Worm (Caenorhabditis elegans) whole organism, young adult: Measurements from ENCODE around the gene cutl-15.

Source experiments
- D2030.7 ChIP-seq: fragments of 200-800 bp; sonication (Bioruptor generic); IDR thresholded peaks from 2 replicates; pipeline ENCODE4 v1.3.6; 2022; ENCODE audit warnings: missing genetic modification reagents, missing genetic modification characterization, missing compliant biosample characterization
- F23B12.7 ChIP-seq: sonication (generic microtip); optimal IDR thresholded peaks from 2 replicates; lab custom pipeline; 2017; ENCODE audit warnings: missing genetic modification characterization, mild to moderate bottlenecking, missing compliant biosample characterization, antibody characterized with exemption, moderate library complexity; ENCODE audit not compliant: insufficient read depth
- F52B5.7 ChIP-seq: sonication (generic microtip); optimal IDR thresholded peaks from 2 replicates; lab custom pipeline; 2016; ENCODE audit warnings: mild to moderate bottlenecking, missing genetic modification characterization, missing compliant biosample characterization
- hsf-1 ChIP-seq: fragments of 200-800 bp; sonication (Bioruptor generic); IDR thresholded peaks from 2 replicates; pipeline ENCODE4 v1.3.6; 2022; ENCODE audit warnings: missing genetic modification reagents, missing genetic modification characterization, missing compliant biosample characterization
- nfya-1 ChIP-seq: sonication (generic microtip); optimal IDR thresholded peaks from 2 replicates; lab custom pipeline; 2017; ENCODE audit warnings: antibody characterized with exemption, missing compliant biosample characterization, missing genetic modification characterization, borderline replicate concordance; ENCODE audit not compliant: insufficient read depth
- sptf-2 ChIP-seq: fragments of 200-800 bp; sonication (Bioruptor generic); optimal IDR thresholded peaks from 2 replicates; lab custom pipeline; 2018; ENCODE audit warnings: mild to moderate bottlenecking, missing genetic modification characterization, missing compliant biosample characterization

DNA sequence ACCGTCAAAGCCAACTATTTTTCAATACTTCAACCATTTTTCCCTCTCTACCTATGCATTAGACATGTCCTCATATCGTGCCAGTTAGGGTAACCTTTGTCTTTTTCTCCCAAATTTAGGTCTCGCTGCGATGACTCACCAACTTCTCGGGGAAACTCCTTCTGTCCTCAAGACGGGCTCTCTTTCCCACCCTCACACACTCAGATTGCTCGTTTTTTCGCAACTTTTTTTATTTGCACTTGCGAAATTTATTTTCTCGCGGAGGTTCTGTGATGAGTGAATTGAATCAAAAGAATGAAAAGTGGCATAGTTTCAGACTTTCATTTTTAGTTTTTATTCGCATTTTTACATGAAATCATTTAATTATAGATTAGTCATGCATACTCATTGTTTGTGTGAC lies 27.2 kb downstream of the cutl-15 start:
- no peak for TF ChIP-seq nfya-1
- TF ChIP-seq hsf-1 (GFP tag; lab: Robert Waterston, UW), result no peak
- no peak for TF ChIP-seq sptf-2 (GFP tag; lab: Kevin White, UChicago)
- no peak for TF ChIP-seq F23B12.7 (tag; lab: Kevin White, UChicago)
- no peak for TF ChIP-seq D2030.7 (GFP tag; lab: Robert Waterston, UW)
- no peak for TF ChIP-seq F52B5.7 (tag; lab: Kevin White, UChicago)
